Worm (Caenorhabditis elegans) whole organism, midembryonic: Measurements from ENCODE around the gene K10G6.5.

Experiments used
- T22C8.4 ChIP-seq: fragments of 200-800 bp; sonication (Bioruptor generic); IDR thresholded peaks from 2 replicates; pipeline ENCODE4 v1.3.6; 2022; ENCODE audit warnings: missing genetic modification characterization, missing compliant biosample characterization
- flt-1 ChIP-seq: fragments of 200-800 bp; sonication (Bioruptor generic); IDR thresholded peaks from 2 replicates; pipeline ENCODE4 v1.3.6; 2022; ENCODE audit warnings: missing genetic modification characterization, missing compliant biosample characterization
- ref-1 ChIP-seq: fragments of 200-800 bp; sonication (Bioruptor generic); conservative IDR thresholded peaks from 2 replicates; pipeline ENCODE4 v1.3.6; 2022; ENCODE audit warnings: missing genetic modification reagents, missing genetic modification characterization, missing compliant biosample characterization
- tab-1 ChIP-seq: fragments of 200-800 bp; sonication (Bioruptor generic); IDR thresholded peaks from 2 replicates; pipeline ENCODE4 v1.3.6; 2022; ENCODE audit warnings: missing genetic modification characterization, missing compliant biosample characterization
- ztf-23 ChIP-seq: fragments of 200-800 bp; sonication (Bioruptor generic); IDR thresholded peaks from 2 replicates; pipeline ENCODE4 v1.3.6; 2022; ENCODE audit warnings: missing genetic modification reagents, missing genetic modification characterization, missing compliant biosample characterization

- TF ChIP-seq flt-1 (GFP tag; lab: Robert Waterston, UW) (no peak), ref-1 (GFP tag; lab: Robert Waterston, UW) (no peak), ztf-23 (no peak), tab-1 (GFP tag; lab: Robert Waterston, UW) (no peak), T22C8.4 (GFP tag; lab: Robert Waterston, UW) (no peak)
Observed at ce11 chrII:3992660-3993245, 5.7 kb downstream of the K10G6.5 start, which contains the start of gene Y14H12A.1.
